Worm (Caenorhabditis elegans) whole organism, L4 larva: ENCODE results near the gene F53G2.13.

Source experiments
- F26F4.8 ChIP-seq: fragments of 200-800 bp; sonication (Bioruptor generic); conservative IDR thresholded peaks from 2 replicates; pipeline ENCODE4 v1.3.6; 2022; ENCODE audit warnings: missing genetic modification characterization, missing compliant biosample characterization
- F49E8.2 ChIP-seq: sonication (generic microtip); optimal IDR thresholded peaks from 2 replicates; lab custom pipeline; 2016; ENCODE audit warnings: missing compliant biosample characterization, mild to moderate bottlenecking, missing genetic modification characterization, borderline replicate concordance
- R02D3.7 ChIP-seq: fragments of 150-350 bp; sonication (generic microtip); optimal IDR thresholded peaks from 3 replicates; lab custom pipeline; 2014; ENCODE audit warnings: missing biosample characterization, missing genetic modification characterization
- T20F7.1 ChIP-seq: fragments of 200-800 bp; sonication (Bioruptor generic); optimal IDR thresholded peaks from 2 replicates; lab custom pipeline; 2018; ENCODE audit warnings: mild to moderate bottlenecking, missing genetic modification characterization, missing compliant biosample characterization
- Y75B8A.6 ChIP-seq: fragments of 200-800 bp; sonication (Bioruptor generic); IDR thresholded peaks from 2 replicates; pipeline ENCODE4 v1.3.6; 2022; ENCODE audit warnings: missing genetic modification reagents, missing genetic modification characterization, missing compliant biosample characterization
- ZK337.2 ChIP-seq: fragments of 200-800 bp; sonication (Bioruptor generic); IDR thresholded peaks from 2 replicates; pipeline ENCODE4 v1.3.6; 2022; ENCODE audit warnings: missing genetic modification reagents, missing genetic modification characterization, missing compliant biosample characterization
- aha-1 ChIP-seq: fragments of 150-350 bp; peaks from one replicate; lab custom pipeline; 2014; ENCODE audit warnings: missing biosample characterization, missing genetic modification characterization
- attf-4 ChIP-seq: sonication (generic microtip); optimal IDR thresholded peaks from 3 replicates; lab custom pipeline; 2017; ENCODE audit warnings: missing biosample characterization, missing genetic modification characterization
- ceh-28 ChIP-seq: fragments of 150-350 bp; optimal IDR thresholded peaks from 2 replicates; lab custom pipeline; 2014; ENCODE audit warnings: missing biosample characterization, missing genetic modification reagents, missing genetic modification characterization
- ceh-62 ChIP-seq: sonication (generic microtip); optimal IDR thresholded peaks from 2 replicates; lab custom pipeline; 2017; ENCODE audit warnings: missing biosample characterization, missing genetic modification characterization
- daf-16 ChIP-seq, 3 experiments: sonication (generic microtip); optimal IDR thresholded peaks; 2 replicates each; lab custom pipeline; 2016 to 2017; ENCODE audit warnings: missing genetic modification characterization in 3 of 3, missing genetic modification reagents in 3 of 3, mild to moderate bottlenecking in 2 of 3, missing compliant biosample characterization in 2 of 3, missing biosample characterization in 1 of 3, moderate library complexity in 1 of 3
- daf-8 ChIP-seq: fragments of 200-800 bp; sonication (Bioruptor generic); IDR thresholded peaks from 2 replicates; pipeline ENCODE4 v1.3.6; 2022; ENCODE audit warnings: missing genetic modification characterization, missing compliant biosample characterization
- dmd-6 ChIP-seq: fragments of 200-800 bp; sonication (Bioruptor generic); IDR thresholded peaks from 2 replicates; pipeline ENCODE4 v1.3.6; 2022; ENCODE audit warnings: missing genetic modification reagents, missing genetic modification characterization, missing compliant biosample characterization
- dmd-9 ChIP-seq: fragments of 200-800 bp; sonication (Bioruptor generic); IDR thresholded peaks from 2 replicates; pipeline ENCODE4 v1.3.6; 2022; ENCODE audit warnings: missing genetic modification reagents, missing genetic modification characterization, missing compliant biosample characterization
- dve-1 ChIP-seq: sonication (generic microtip); optimal IDR thresholded peaks from 2 replicates; lab custom pipeline; 2017; ENCODE audit warnings: antibody characterized with exemption, mild to moderate bottlenecking, missing genetic modification characterization, missing compliant biosample characterization; ENCODE audit not compliant: insufficient read depth
- gei-8 ChIP-seq: fragments of 200-800 bp; sonication (Bioruptor generic); optimal IDR thresholded peaks from 2 replicates; lab custom pipeline; 2018; ENCODE audit warnings: mild to moderate bottlenecking, missing genetic modification characterization, missing compliant biosample characterization
- hif-1 ChIP-seq, 2 experiments: sonication (generic microtip); optimal IDR thresholded peaks; 2 replicates each; lab custom pipeline; 2016 to 2017; ENCODE audit warnings: missing compliant biosample characterization in 2 of 2, missing genetic modification characterization in 2 of 2, missing genetic modification reagents in 2 of 2, missing genotype in 2 of 2, mild to moderate bottlenecking in 1 of 2
- hlh-11 ChIP-seq: fragments of 200-800 bp; sonication (Bioruptor generic); optimal IDR thresholded peaks from 2 replicates; lab custom pipeline; 2018; ENCODE audit warnings: mild to moderate bottlenecking, missing genetic modification characterization, missing compliant biosample characterization
- hlh-30 ChIP-seq: sonication (generic microtip); optimal IDR thresholded peaks from 2 replicates; lab custom pipeline; 2017; ENCODE audit warnings: antibody characterized with exemption, mild to moderate bottlenecking, missing genetic modification characterization, missing compliant biosample characterization; ENCODE audit not compliant: insufficient read depth
- lin-13 ChIP-seq: fragments of 150-350 bp; optimal IDR thresholded peaks from 2 replicates; lab custom pipeline; 2014; ENCODE audit warnings: missing biosample characterization, missing genetic modification reagents, missing genetic modification characterization
- lin-39 ChIP-seq: fragments of 150-350 bp; optimal IDR thresholded peaks from 2 replicates; lab custom pipeline; 2014; ENCODE audit warnings: missing biosample characterization, missing genetic modification reagents, missing genetic modification characterization
- lir-3 ChIP-seq: sonication (generic microtip); optimal IDR thresholded peaks from 2 replicates; lab custom pipeline; 2016; ENCODE audit warnings: mild to moderate bottlenecking, missing genetic modification characterization, missing compliant biosample characterization
- lsy-2 ChIP-seq, 2 experiments: fragments of 150-350 bp in 1 of 2; sonication (generic microtip) in 1 of 2; optimal IDR thresholded peaks; 2 replicates each; lab custom pipeline; 2014 to 2017; ENCODE audit warnings: missing biosample characterization in 2 of 2, missing genetic modification characterization in 2 of 2
- mep-1 ChIP-seq: fragments of 150-350 bp; sonication (generic microtip); optimal IDR thresholded peaks from 3 replicates; lab custom pipeline; 2014; ENCODE audit warnings: missing biosample characterization, missing genetic modification characterization
- mes-2 ChIP-seq: sonication (generic microtip); optimal IDR thresholded peaks from 2 replicates; lab custom pipeline; 2016; ENCODE audit warnings: missing genotype, mild to moderate bottlenecking, missing genetic modification characterization, missing compliant biosample characterization; ENCODE audit not compliant: poor library complexity, severe bottlenecking
- mxl-3 ChIP-seq: fragments of 200-800 bp; sonication (Bioruptor generic); optimal IDR thresholded peaks from 2 replicates; lab custom pipeline; 2018; ENCODE audit warnings: mild to moderate bottlenecking, missing genetic modification characterization, missing compliant biosample characterization
- nhr-10 ChIP-seq: fragments of 150-350 bp; optimal IDR thresholded peaks from 2 replicates; lab custom pipeline; 2014; ENCODE audit warnings: missing biosample characterization, missing genetic modification characterization
- nhr-237 ChIP-seq: sonication (generic microtip); optimal IDR thresholded peaks from 2 replicates; lab custom pipeline; 2017; ENCODE audit warnings: missing biosample characterization, missing genetic modification characterization
- nhr-25 ChIP-seq: sonication (generic microtip); optimal IDR thresholded peaks from 2 replicates; lab custom pipeline; 2017; ENCODE audit warnings: missing genetic modification characterization, mild to moderate bottlenecking, missing compliant biosample characterization, antibody characterized with exemption, moderate library complexity, borderline replicate concordance; ENCODE audit not compliant: insufficient read depth
- nhr-48 ChIP-seq: sonication (generic microtip); optimal IDR thresholded peaks from 2 replicates; lab custom pipeline; 2016; ENCODE audit warnings: mild to moderate bottlenecking, missing genetic modification characterization, missing compliant biosample characterization
- pqm-1 ChIP-seq: sonication (generic microtip); optimal IDR thresholded peaks from 2 replicates; lab custom pipeline; 2017; ENCODE audit warnings: missing biosample characterization, missing genetic modification characterization
- snpc-1.2 ChIP-seq: fragments of 200-800 bp; sonication (Bioruptor generic); IDR thresholded peaks from 2 replicates; pipeline ENCODE4 v1.3.6; 2022; ENCODE audit warnings: missing genetic modification reagents, missing genetic modification characterization, missing compliant biosample characterization
- spr-1 ChIP-seq: sonication (generic microtip); optimal IDR thresholded peaks from 2 replicates; lab custom pipeline; 2016; ENCODE audit warnings: mild to moderate bottlenecking, missing genetic modification characterization, missing compliant biosample characterization
- spr-3 ChIP-seq: fragments of 200-800 bp; sonication (Bioruptor generic); optimal IDR thresholded peaks from 2 replicates; lab custom pipeline; 2018; ENCODE audit warnings: mild to moderate bottlenecking, missing genetic modification characterization, missing compliant biosample characterization
- unc-130 ChIP-seq: sonication (generic microtip); optimal IDR thresholded peaks from 2 replicates; lab custom pipeline; 2016; ENCODE audit warnings: missing genetic modification reagents, missing genetic modification characterization, missing compliant biosample characterization
- unc-62 ChIP-seq, 3 experiments: fragments of 150-350 bp in 1 of 3; sonication (generic microtip); optimal IDR thresholded peaks in 2 of 3; peaks in 1 of 3; 1 replicate in 1 of 3; 2 replicates in 2 of 3; lab custom pipeline; 2014 to 2017; ENCODE audit warnings: missing biosample characterization in 3 of 3, missing genetic modification characterization in 3 of 3, missing genetic modification reagents in 3 of 3, missing genotype in 1 of 3
- ztf-11 ChIP-seq: fragments of 150-350 bp; optimal IDR thresholded peaks from 2 replicates; lab custom pipeline; 2014; ENCODE audit warnings: missing biosample characterization, missing genetic modification characterization

Gene F53G2.13

DNA sequence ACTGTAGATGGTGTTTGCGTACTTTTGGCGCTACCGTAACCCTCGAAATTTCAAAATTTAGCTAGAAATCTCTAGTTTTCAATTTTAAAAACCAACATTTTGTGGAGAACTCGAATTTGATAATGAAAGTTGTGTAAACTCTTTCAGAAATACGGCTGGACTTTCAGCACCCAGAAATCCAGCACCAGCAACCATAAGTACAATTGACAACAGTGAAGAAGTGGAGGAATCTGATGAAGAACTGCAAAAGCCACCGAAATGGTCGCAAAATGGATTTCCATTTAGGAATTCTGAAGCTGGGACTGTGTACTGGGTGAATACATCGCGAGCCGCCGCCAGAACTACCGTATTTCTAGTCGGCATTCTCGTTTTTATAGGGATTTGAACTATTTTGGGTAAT lies at the start of gene F53G2.13:
TSS of gene F53G2.13 (plus strand) at position 301 of the 400 bp plus-strand sequence.
- no peak for TF ChIP-seq unc-130 (GFP tag; lab: Kevin White, UChicago)
- TF ChIP-seq unc-62 (GFP tag; optimal IDR thresholded peaks at IDR 0.05 in 1 of 2; lab: Kevin White, UChicago), result peak in 1 of 2 experiments; percentile 55
- TF ChIP-seq unc-62 (tag; optimal IDR thresholded peaks at IDR 0.05; lab: Kevin White, UChicago), result no peak
- no peak for TF ChIP-seq hlh-30 (tag; lab: Kevin White, UChicago)

DNA sequence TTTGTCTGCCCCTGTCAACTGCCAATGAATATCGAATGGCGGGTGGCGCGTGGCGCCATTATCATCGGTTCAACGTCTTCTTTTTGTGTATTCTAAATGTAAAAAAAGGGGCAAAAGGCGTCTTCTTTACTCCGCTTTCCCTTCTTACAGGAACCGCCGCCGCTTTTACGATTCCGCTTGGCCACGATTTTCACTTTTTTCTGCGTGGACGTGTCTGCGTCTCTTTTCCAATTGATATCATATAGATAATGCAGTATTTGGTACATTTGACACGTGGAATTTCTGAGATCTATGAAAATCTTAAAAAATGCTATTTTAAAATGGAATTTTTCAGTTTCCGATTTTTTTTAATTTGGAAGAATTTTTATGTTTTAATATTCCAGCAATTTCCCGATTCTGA lies 48.0 kb upstream of the F53G2.13 start:
- no peak for TF ChIP-seq T20F7.1 (GFP tag; lab: Kevin White, UChicago)
- peak; percentile 9 for TF ChIP-seq mxl-3 (GFP tag; lab: Kevin White, UChicago)

DNA sequence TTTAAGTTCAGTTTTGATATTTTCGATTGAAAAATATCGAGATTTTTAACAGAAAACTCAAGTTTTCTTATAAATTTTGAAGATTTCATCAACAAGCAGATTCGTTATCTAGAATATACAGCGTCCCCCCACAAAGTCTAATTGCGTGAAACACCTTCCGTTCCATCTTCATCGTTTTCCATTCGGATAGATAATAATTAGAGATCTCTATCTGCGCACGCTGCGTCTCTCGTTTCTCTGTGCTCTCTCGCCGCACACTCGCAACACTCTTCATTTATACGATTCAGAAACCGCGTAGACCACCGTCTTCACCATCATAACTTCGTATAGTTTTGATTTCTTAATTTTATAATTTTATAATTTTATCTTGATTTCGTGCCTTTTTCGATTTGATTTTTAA lies 46.9 kb upstream of the F53G2.13 start:
- no peak for TF ChIP-seq attf-4 (tag; lab: Kevin White, UChicago)
- TF ChIP-seq unc-62 (GFP tag; optimal IDR thresholded peaks at IDR 0.05 in 1 of 2; lab: Kevin White, UChicago), result peak in 1 of 2 experiments; percentile 37
- TF ChIP-seq unc-62 (tag; optimal IDR thresholded peaks at IDR 0.05; lab: Kevin White, UChicago), result no peak

DNA sequence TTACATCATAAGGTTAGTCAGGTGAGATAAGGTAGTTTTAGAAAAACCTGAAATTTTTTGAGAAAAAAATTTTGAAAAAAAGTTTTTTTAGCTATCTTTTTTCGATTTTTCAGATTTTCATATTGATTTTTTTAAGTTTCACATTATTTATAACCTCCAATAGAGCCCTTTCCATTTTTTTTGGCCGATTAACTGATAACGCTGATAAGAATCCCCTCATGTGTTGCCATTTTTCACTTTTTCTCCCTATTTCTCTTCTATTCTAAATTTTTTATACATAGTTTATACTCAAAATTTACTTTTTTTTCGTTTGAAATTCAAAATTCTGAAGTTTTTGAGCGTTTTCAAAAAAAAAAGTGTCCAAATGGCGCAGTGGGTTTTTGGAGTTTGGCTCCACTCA lies 45.4 kb upstream of the F53G2.13 start:
- TF ChIP-seq nhr-237 (no peak), nhr-25 (tag; lab: Kevin White, UChicago) (no peak), pqm-1 (tag; lab: Kevin White, UChicago) (peak; percentile 71), lin-39 (no peak), daf-16 (GFP tag; optimal IDR thresholded peaks at IDR 0.05; lab: Kevin White, UChicago) (no peak), daf-16 (tag; optimal IDR thresholded peaks at IDR 0.05; lab: Kevin White, UChicago) (peak; percentile 2)

DNA sequence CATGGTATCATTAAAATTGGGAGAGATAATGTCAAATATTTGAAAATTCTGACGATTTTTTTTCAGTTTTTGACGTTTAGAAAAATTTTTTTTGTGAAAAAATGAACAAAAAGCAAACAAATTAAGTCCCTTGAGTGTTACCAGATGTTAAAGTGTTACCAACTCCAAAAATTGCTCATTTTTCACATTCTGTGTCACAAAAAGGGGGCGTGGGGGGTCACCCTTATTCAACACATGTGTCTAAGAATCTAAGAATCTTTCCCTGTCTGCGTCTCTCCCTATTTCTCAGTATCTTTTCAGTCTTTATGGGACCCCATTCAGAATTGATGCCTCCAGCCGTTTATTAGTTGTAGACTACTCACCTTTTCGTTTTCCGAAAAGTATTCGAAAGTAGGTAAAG lies 44.7 kb upstream of the F53G2.13 start:
- TF ChIP-seq ztf-11, result no peak
- no peak for TF ChIP-seq lin-13 (GFP tag; lab: Kevin White, UChicago)
- TF ChIP-seq ceh-62, result no peak
- no peak for TF ChIP-seq dmd-9 (GFP tag; lab: Robert Waterston, UW)
- no peak for TF ChIP-seq hif-1 (tag; optimal IDR thresholded peaks at IDR 0.05; lab: Kevin White, UChicago)
- no peak for TF ChIP-seq nhr-10 (tag; lab: Kevin White, UChicago)
- TF ChIP-seq, all 104 proteins: peak for 0

DNA sequence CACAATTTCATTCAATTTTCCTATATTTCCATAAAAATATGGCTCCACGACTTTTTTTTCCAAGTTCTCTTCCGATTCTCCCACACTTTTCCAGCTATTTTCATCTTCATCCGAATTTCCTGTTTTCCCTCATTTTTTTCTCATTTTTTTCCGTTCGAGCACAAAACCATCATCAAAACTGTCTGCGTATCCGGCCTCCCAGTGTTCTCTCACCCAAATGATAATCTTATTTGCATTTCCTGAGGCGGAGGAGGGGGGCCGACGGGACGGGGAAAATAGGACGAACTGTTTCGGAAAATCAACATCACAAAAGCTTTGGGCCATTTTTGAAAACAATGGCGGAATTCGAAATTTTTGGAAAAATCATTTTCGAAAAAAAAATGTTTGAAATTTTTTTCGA lies 43.3 kb upstream of the F53G2.13 start:
- TF ChIP-seq spr-3 (GFP tag; lab: Kevin White, UChicago) (no peak), mes-2 (tag; lab: Kevin White, UChicago) (no peak), ZK337.2 (GFP tag; lab: Robert Waterston, UW) (no peak), Y75B8A.6 (GFP tag; lab: Robert Waterston, UW) (no peak), gei-8 (GFP tag; lab: Kevin White, UChicago) (no peak), pqm-1 (tag; lab: Kevin White, UChicago) (no peak)

DNA sequence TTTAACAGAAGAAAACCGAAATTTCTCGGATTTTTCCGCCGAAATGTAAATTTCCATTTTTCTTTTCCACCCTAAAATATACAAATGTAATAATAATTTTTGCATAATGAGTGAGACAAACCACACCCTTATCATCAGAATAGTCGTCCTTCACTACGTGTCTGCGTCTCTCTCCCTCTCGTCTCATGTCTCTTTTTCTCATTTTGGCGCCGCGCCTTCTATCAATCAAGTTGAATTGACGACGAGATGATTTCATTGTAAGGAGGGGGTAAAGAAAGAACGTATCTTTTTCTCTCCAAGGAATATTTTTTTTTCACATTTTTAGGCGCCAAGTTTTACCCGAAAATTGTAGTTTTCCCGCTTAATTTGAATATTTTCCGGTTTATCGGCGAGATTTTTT lies 41.4 kb upstream of the F53G2.13 start:
- no peak for TF ChIP-seq nhr-48 (tag; lab: Kevin White, UChicago)
- TF ChIP-seq R02D3.7 (tag; lab: Kevin White, UChicago), result no peak
- no peak for TF ChIP-seq spr-1 (tag; lab: Kevin White, UChicago)
- peak; percentile 42 for TF ChIP-seq hlh-11 (tag; lab: Kevin White, UChicago)
- TF ChIP-seq dmd-6 (GFP tag; lab: Robert Waterston, UW), result peak; percentile 26; the same call in 1 of the 2 replicates
- no peak for TF ChIP-seq T20F7.1 (GFP tag; lab: Kevin White, UChicago)
- peak; percentile 20 for TF ChIP-seq hlh-30 (tag; lab: Kevin White, UChicago)
- TF ChIP-seq ceh-28 (tag; lab: Kevin White, UChicago), result no peak
- no peak for TF ChIP-seq unc-130 (GFP tag; lab: Kevin White, UChicago)
- no peak for TF ChIP-seq F26F4.8 (GFP tag; lab: Robert Waterston, UW)
- TF ChIP-seq daf-16 (GFP tag; optimal IDR thresholded peaks at IDR 0.05; lab: Kevin White, UChicago), result no peak
- TF ChIP-seq daf-16 (tag; optimal IDR thresholded peaks at IDR 0.05; lab: Kevin White, UChicago), result peak; percentile 26
- peak in 1 of 2 experiments; percentile 10 for TF ChIP-seq lsy-2 (tag; optimal IDR thresholded peaks at IDR 0.05; lab: Kevin White, UChicago)
- no peak for TF ChIP-seq lir-3 (tag; lab: Kevin White, UChicago)
- no peak for TF ChIP-seq snpc-1.2 (GFP tag; lab: Robert Waterston, UW)
- TF ChIP-seq mep-1 (tag; lab: Kevin White, UChicago), result peak; percentile 42
- no peak for TF ChIP-seq F49E8.2
- peak; percentile 46 for TF ChIP-seq mes-2 (tag; lab: Kevin White, UChicago)
- TF ChIP-seq daf-8 (GFP tag; lab: Robert Waterston, UW), result no peak
- TF ChIP-seq dve-1, result peak; percentile 33
- TF ChIP-seq hif-1 (tag; optimal IDR thresholded peaks at IDR 0.05; lab: Kevin White, UChicago), result no peak
- no peak for TF ChIP-seq aha-1 (tag; lab: Kevin White, UChicago)
